Fruit fly (Drosophila melanogaster) whole organism, embryonic: Measurements from ENCODE around the gene mTTF.
A peak's percentile ranks its signal among the peaks of the same experiment; 100 is the strongest.

Experiments used
- Abd-B ChIP-seq: fragments of 200-800 bp; sonication (Bioruptor generic); optimal IDR thresholded peaks from 2 replicates; lab custom pipeline; 2018; ENCODE audit warnings: missing biosample characterization, mild to moderate bottlenecking, missing genetic modification characterization, moderate library complexity
- CG10147 ChIP-seq: fragments of 200-800 bp; sonication (Bioruptor generic); optimal IDR thresholded peaks from 2 replicates; lab custom pipeline; 2019; ENCODE audit warnings: missing biosample characterization, mild to moderate bottlenecking, missing genetic modification characterization, moderate library complexity
- CG10267 ChIP-seq: fragments of 200-800 bp; sonication (Bioruptor generic); optimal IDR thresholded peaks from 2 replicates; lab custom pipeline; 2018; ENCODE audit warnings: missing biosample characterization, mild to moderate bottlenecking, missing genetic modification characterization, moderate library complexity
- CG10462 ChIP-seq: fragments of 200-800 bp; sonication (Bioruptor generic); optimal IDR thresholded peaks from 2 replicates; lab custom pipeline; 2016; ENCODE audit warnings: missing biosample characterization, missing genetic modification characterization
- CG10979 ChIP-seq: fragments of 200-800 bp; sonication (Bioruptor generic); optimal IDR thresholded peaks from 2 replicates; lab custom pipeline; 2018; ENCODE audit warnings: missing biosample characterization, mild to moderate bottlenecking, missing genetic modification characterization, moderate library complexity
- CG12391 ChIP-seq: fragments of 200-800 bp; sonication (Bioruptor generic); optimal IDR thresholded peaks from 3 replicates; lab custom pipeline; 2018; ENCODE audit warnings: missing biosample characterization, mild to moderate bottlenecking, missing genetic modification characterization, moderate library complexity
- CG12769 ChIP-seq: fragments of 200-800 bp; sonication (Bioruptor generic); optimal IDR thresholded peaks from 2 replicates; lab custom pipeline; 2019; ENCODE audit warnings: missing biosample characterization, mild to moderate bottlenecking, missing genetic modification characterization, moderate library complexity
- CG15269 ChIP-seq: fragments of 200-800 bp; sonication (Bioruptor generic); optimal IDR thresholded peaks from 2 replicates; lab custom pipeline; 2018; ENCODE audit warnings: missing biosample characterization, mild to moderate bottlenecking, missing genetic modification characterization, moderate library complexity
- CG15479 ChIP-seq: fragments of 200-800 bp; sonication (Bioruptor generic); optimal IDR thresholded peaks from 3 replicates; lab custom pipeline; 2019; ENCODE audit warnings: missing biosample characterization, mild to moderate bottlenecking, missing genetic modification characterization, moderate library complexity
- CG1602 ChIP-seq: fragments of 200-800 bp; sonication (Bioruptor generic); optimal IDR thresholded peaks from 3 replicates; lab custom pipeline; 2016; ENCODE audit warnings: missing biosample characterization, missing genetic modification characterization
- CG2202 ChIP-seq: fragments of 200-800 bp; sonication (Bioruptor generic); optimal IDR thresholded peaks from 2 replicates; lab custom pipeline; 2018; ENCODE audit warnings: missing biosample characterization, mild to moderate bottlenecking, missing genetic modification characterization
- CG31224 ChIP-seq: fragments of 200-800 bp; sonication (Bioruptor generic); IDR thresholded peaks from 2 replicates; pipeline ENCODE4 v1.3.6; 2022; ENCODE audit warnings: missing biosample characterization, missing genetic modification characterization
- CG4820 ChIP-seq: fragments of 200-800 bp; sonication (Bioruptor generic); optimal IDR thresholded peaks from 3 replicates; lab custom pipeline; 2016; ENCODE audit warnings: missing biosample characterization, missing genetic modification characterization
- CG6254 ChIP-seq: fragments of 200-800 bp; sonication (Bioruptor generic); optimal IDR thresholded peaks from 3 replicates; lab custom pipeline; 2017; ENCODE audit warnings: mild to moderate bottlenecking, missing biosample characterization, missing genetic modification reagents, missing genetic modification characterization
- CG6854 ChIP-seq: fragments of 200-800 bp; sonication (Bioruptor generic); optimal IDR thresholded peaks from 3 replicates; lab custom pipeline; 2017; ENCODE audit warnings: missing biosample characterization, mild to moderate bottlenecking, missing genetic modification characterization
- CG7271 ChIP-seq: fragments of 200-800 bp; sonication (Bioruptor generic); optimal IDR thresholded peaks from 2 replicates; lab custom pipeline; 2018; ENCODE audit warnings: missing biosample characterization, mild to moderate bottlenecking, missing genetic modification characterization, moderate library complexity
- CG7987 ChIP-seq: fragments of 200-800 bp; sonication (Bioruptor generic); optimal IDR thresholded peaks from 2 replicates; lab custom pipeline; 2018; ENCODE audit warnings: missing biosample characterization, mild to moderate bottlenecking, missing genetic modification characterization, moderate library complexity
- CG8924 ChIP-seq: fragments of 200-800 bp; optimal IDR thresholded peaks from 3 replicates; lab custom pipeline; 2019; ENCODE audit warnings: missing biosample characterization, mild to moderate bottlenecking, missing genetic modification characterization, moderate library complexity
- D19B ChIP-seq: fragments of 200-800 bp; sonication (Bioruptor generic); optimal IDR thresholded peaks from 2 replicates; lab custom pipeline; 2017; ENCODE audit warnings: missing biosample characterization, mild to moderate bottlenecking, missing genetic modification characterization
- Dfd ChIP-seq, 2 experiments: fragments of >200 bp; optimal IDR thresholded peaks; 2 replicates each; lab custom pipeline; 2017; ENCODE audit warnings: missing biosample characterization in 2 of 2, missing genetic modification characterization in 2 of 2
- Dip2 ChIP-seq: fragments of 200-800 bp; sonication (Bioruptor generic); IDR thresholded peaks from 2 replicates; pipeline ENCODE4 v1.3.6; 2022; ENCODE audit warnings: missing biosample characterization, missing genetic modification characterization
- Hey ChIP-seq: fragments of 200-800 bp; sonication (Bioruptor generic); optimal IDR thresholded peaks from 3 replicates; lab custom pipeline; 2018; ENCODE audit warnings: missing biosample characterization, mild to moderate bottlenecking, missing genetic modification characterization
- Hmx ChIP-seq: fragments of 200-800 bp; sonication (Bioruptor generic); optimal IDR thresholded peaks from 2 replicates; lab custom pipeline; 2016; ENCODE audit warnings: missing biosample characterization, missing genetic modification characterization
- MTF-1 ChIP-seq: fragments of 200-800 bp; sonication (Bioruptor generic); optimal IDR thresholded peaks from 2 replicates; lab custom pipeline; 2018; ENCODE audit warnings: missing biosample characterization, mild to moderate bottlenecking, missing genetic modification characterization, borderline replicate concordance
- Neu2 ChIP-seq: fragments of 200-800 bp; sonication (Bioruptor generic); optimal IDR thresholded peaks from 3 replicates; lab custom pipeline; 2016; ENCODE audit warnings: missing biosample characterization, missing genetic modification characterization, borderline replicate concordance
- Oaz ChIP-seq: fragments of 200-800 bp; sonication (Bioruptor generic); IDR thresholded peaks from 2 replicates; pipeline ENCODE4 v1.3.6; 2022; ENCODE audit warnings: missing biosample characterization, missing genetic modification characterization
- Rx ChIP-seq: fragments of 200-800 bp; sonication (Bioruptor generic); IDR thresholded peaks from 2 replicates; pipeline ENCODE4 v1.3.6; 2022; ENCODE audit warnings: missing biosample characterization, missing genetic modification characterization
- Xbp1 ChIP-seq: fragments of 200-800 bp; sonication (Bioruptor generic); optimal IDR thresholded peaks from 3 replicates; lab custom pipeline; 2016; ENCODE audit warnings: missing biosample characterization, mild to moderate bottlenecking, missing genetic modification characterization
- abd-A ChIP-seq: fragments of 200-800 bp; sonication (Bioruptor generic); optimal IDR thresholded peaks from 3 replicates; lab custom pipeline; 2019; ENCODE audit warnings: missing biosample characterization, mild to moderate bottlenecking, missing genetic modification characterization, moderate library complexity
- ato ChIP-seq: fragments of 200-800 bp; sonication (Bioruptor generic); IDR thresholded peaks from 2 replicates; pipeline ENCODE4 v1.3.6; 2022; ENCODE audit warnings: missing biosample characterization, missing genetic modification characterization; ENCODE audit not compliant: partially characterized antibody
- br ChIP-seq: fragments of >200 bp; optimal IDR thresholded peaks from 2 replicates; lab custom pipeline; 2017
- chinmo ChIP-seq: fragments of 200-800 bp; sonication (Bioruptor generic); IDR thresholded peaks from 4 replicates; pipeline ENCODE4 v1.3.6; 2022; ENCODE audit warnings: missing biosample characterization, missing genetic modification characterization; ENCODE audit not compliant: partially characterized antibody
- gsb-n ChIP-seq: fragments of 200-800 bp; sonication (Bioruptor generic); optimal IDR thresholded peaks from 3 replicates; lab custom pipeline; 2018; ENCODE audit warnings: missing biosample characterization, mild to moderate bottlenecking, missing genetic modification characterization
- ham ChIP-seq: fragments of 200-800 bp; sonication (Bioruptor generic); IDR thresholded peaks from 2 replicates; pipeline ENCODE4 v1.3.6; 2022; ENCODE audit warnings: missing biosample characterization, missing genetic modification characterization
- jigr1 ChIP-seq: fragments of 200-800 bp; sonication (Bioruptor generic); IDR thresholded peaks from 3 replicates; pipeline ENCODE4 v1.3.6; 2022; ENCODE audit warnings: missing biosample characterization, missing genetic modification characterization
- klu ChIP-seq: fragments of 200-800 bp; sonication (Bioruptor generic); IDR thresholded peaks from 2 replicates; pipeline ENCODE4 v1.3.6; 2022; ENCODE audit warnings: missing biosample characterization, missing genetic modification characterization
- kni ChIP-seq: fragments of 200-800 bp; sonication (Bioruptor generic); optimal IDR thresholded peaks from 3 replicates; lab custom pipeline; 2017; ENCODE audit warnings: mild to moderate bottlenecking, missing biosample characterization, missing genetic modification reagents, missing genetic modification characterization
- lola ChIP-seq, 3 experiments: fragments of >200 bp in 2 of 3; fragments of 200-800 bp in 1 of 3; sonication (Bioruptor generic) in 1 of 3; optimal IDR thresholded peaks; 2 replicates each; lab custom pipeline; 2017 to 2019; ENCODE audit warnings: missing biosample characterization in 3 of 3, missing genetic modification characterization in 3 of 3, mild to moderate bottlenecking in 1 of 3, moderate library complexity in 1 of 3
- nau ChIP-seq: fragments of 200-800 bp; sonication (Bioruptor generic); optimal IDR thresholded peaks from 3 replicates; lab custom pipeline; 2017; ENCODE audit warnings: missing biosample characterization, mild to moderate bottlenecking, missing genetic modification characterization, missing genetic modification reagents
- nmo ChIP-seq: fragments of 200-800 bp; sonication (Bioruptor generic); optimal IDR thresholded peaks from 2 replicates; lab custom pipeline; 2018; ENCODE audit warnings: missing biosample characterization, mild to moderate bottlenecking, missing genetic modification characterization, moderate library complexity
- onecut ChIP-seq: fragments of 200-800 bp; sonication (Bioruptor generic); IDR thresholded peaks from 2 replicates; pipeline ENCODE4 v1.3.6; 2022; ENCODE audit warnings: missing biosample characterization, missing genetic modification characterization
- p53 ChIP-seq: fragments of 200-800 bp; sonication (Bioruptor generic); optimal IDR thresholded peaks from 2 replicates; lab custom pipeline; 2016; ENCODE audit warnings: missing biosample characterization, missing genetic modification characterization
- pfk ChIP-seq: fragments of 200-800 bp; sonication (Bioruptor generic); optimal IDR thresholded peaks from 2 replicates; lab custom pipeline; 2018; ENCODE audit warnings: missing biosample characterization, mild to moderate bottlenecking, missing genetic modification characterization, moderate library complexity
- row ChIP-seq: fragments of 200-800 bp; sonication (Bioruptor generic); IDR thresholded peaks from 3 replicates; pipeline ENCODE4 v1.3.6; 2022; ENCODE audit warnings: missing biosample characterization, missing genetic modification characterization
- slbo ChIP-seq: fragments of 200-800 bp; sonication (Bioruptor generic); IDR thresholded peaks from 2 replicates; pipeline ENCODE4 v1.3.6; 2022; ENCODE audit warnings: missing biosample characterization, missing genetic modification characterization
- ssp ChIP-seq: fragments of 200-800 bp; sonication (Bioruptor generic); IDR thresholded peaks from 2 replicates; pipeline ENCODE4 v1.3.6; 2022; ENCODE audit warnings: missing biosample characterization, missing genetic modification characterization
- tap ChIP-seq: fragments of 200-800 bp; optimal IDR thresholded peaks from 3 replicates; lab custom pipeline; 2019; ENCODE audit warnings: missing biosample characterization, mild to moderate bottlenecking, missing genetic modification characterization, moderate library complexity
- unc-4 ChIP-seq: fragments of 200-800 bp; sonication (Bioruptor generic); IDR thresholded peaks from 2 replicates; pipeline ENCODE4 v1.3.6; 2022; ENCODE audit warnings: missing biosample characterization, missing genetic modification characterization; ENCODE audit not compliant: partially characterized antibody

mTTF gene

DNA sequence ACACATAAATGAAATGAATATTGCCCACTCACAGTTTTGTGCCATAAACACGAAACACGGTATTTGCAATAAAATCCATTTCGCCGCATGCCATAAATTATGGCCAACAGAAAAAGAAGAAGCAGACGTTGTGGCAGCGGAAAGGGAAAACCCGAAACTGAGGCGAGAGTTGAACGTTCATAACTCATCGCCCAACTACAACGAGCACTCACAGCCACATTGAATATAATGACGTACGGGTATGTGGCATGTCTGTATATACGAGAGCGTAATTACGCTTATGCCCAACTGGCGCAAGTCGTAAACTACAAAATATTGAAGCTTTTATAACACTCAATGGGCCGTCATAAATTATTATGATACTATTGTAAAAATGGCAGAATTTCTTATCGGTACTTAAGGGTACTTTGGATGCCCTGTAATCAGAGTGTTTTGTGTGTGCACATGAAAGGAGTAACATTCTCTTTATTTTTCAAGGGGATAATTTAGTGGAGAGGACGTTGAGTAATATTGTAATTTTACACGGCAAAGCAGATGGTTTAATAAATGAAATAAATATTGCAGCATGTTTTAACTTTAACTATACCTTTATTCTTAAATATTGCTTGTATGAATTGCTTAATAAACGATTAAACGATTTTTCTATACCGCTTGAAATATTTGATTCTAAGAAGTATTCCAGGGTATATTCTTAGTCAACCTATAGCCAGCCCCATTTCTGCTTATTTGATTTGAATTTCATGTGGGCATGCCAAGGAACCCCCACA, 45.9 kb upstream of the mTTF start (continued):
- TF ChIP-seq jigr1 (no peak), Xbp1 (GFP tag; lab: Kevin White, UChicago) (peak; percentile 28), CG10147 (GFP tag; lab: Kevin White, UChicago) (peak; percentile 36), D19B (GFP tag; lab: Kevin White, UChicago) (peak; percentile 91), gsb-n (no peak), CG2202 (tag; lab: Kevin White, UChicago) (no peak), CG12769 (tag; lab: Kevin White, UChicago) (peak; percentile 13), ato (GFP tag; lab: Robert Waterston, UW) (no peak), abd-A (tag; lab: Kevin White, UChicago) (peak; percentile 80), Neu2 (GFP tag; lab: Kevin White, UChicago) (no peak), row (peak; percentile 60), CG12391 (peak; percentile 6), chinmo (GFP tag; lab: Robert Waterston, UW) (0 out of 4 replicates have a peak, but pooled peaks have one; percentile 12), Rx (GFP tag; lab: Robert Waterston, UW) (no peak), CG10267 (tag; lab: Kevin White, UChicago) (no peak), p53 (GFP tag; lab: Kevin White, UChicago) (no peak), CG15269 (tag; lab: Kevin White, UChicago) (peak; percentile 60), Hey (peak; percentile 27), Dip2 (GFP tag; lab: Robert Waterston, UW) (no peak), CG10462 (no peak), nau (GFP tag; lab: Kevin White, UChicago) (peak; percentile 36), Abd-B (peak; percentile 19), klu (GFP tag; lab: Robert Waterston, UW) (no peak), pfk (GFP tag; lab: Kevin White, UChicago) (no peak), CG8924 (tag; lab: Kevin White, UChicago) (peak; percentile 17), nmo (peak; percentile 22), ssp (GFP tag; lab: Robert Waterston, UW) (no peak), tap (tag; lab: Kevin White, UChicago) (peak; percentile 69), CG15479 (GFP tag; lab: Kevin White, UChicago) (no peak), Hmx (peak; percentile 12), CG10979 (peak; percentile 41), kni (GFP tag; lab: Kevin White, UChicago) (no peak), Dfd (GFP tag; optimal IDR thresholded peaks at IDR 0.05; lab: Kevin White, UChicago) (no peak), CG6854 (peak; percentile 33), CG7987 (GFP tag; lab: Kevin White, UChicago) (peak; percentile 4), ham (GFP tag; lab: Robert Waterston, UW) (no peak), CG7271 (tag; lab: Kevin White, UChicago) (peak; percentile 58), lola (GFP tag; optimal IDR thresholded peaks at IDR 0.05; lab: Kevin White, UChicago) (no peak), br (no peak), CG6254 (GFP tag; lab: Kevin White, UChicago) (peak; percentile 76), onecut (GFP tag; lab: Robert Waterston, UW) (0 out of 2 replicates have a peak, but pooled peaks have one; percentile 3), slbo (peak; percentile 39; the same call in 1 of the 2 replicates), Oaz (GFP tag; lab: Robert Waterston, UW) (no peak), unc-4 (GFP tag; lab: Robert Waterston, UW) (no peak), CG31224 (GFP tag; lab: Robert Waterston, UW) (no peak), CG1602 (GFP tag; lab: Kevin White, UChicago) (no peak), CG4820 (GFP tag; lab: Kevin White, UChicago) (no peak), MTF-1 (GFP tag; lab: Kevin White, UChicago) (peak; percentile 35)
